Fruit fly (Drosophila melanogaster) whole organism, embryonic: Measurements from ENCODE around the gene DhpD.

Experiments used
- Atf-2 ChIP-seq: fragments of 200-800 bp; sonication (Bioruptor generic); optimal IDR thresholded peaks from 2 replicates; lab custom pipeline; 2016; ENCODE audit warnings: missing biosample characterization, missing genetic modification characterization
- CG10654 ChIP-seq: fragments of 200-800 bp; sonication (Bioruptor generic); optimal IDR thresholded peaks from 2 replicates; lab custom pipeline; 2016; ENCODE audit warnings: missing biosample characterization, missing genetic modification characterization
- CG11723 ChIP-seq: fragments of 200-800 bp; sonication (Bioruptor generic); optimal IDR thresholded peaks from 2 replicates; lab custom pipeline; 2017; ENCODE audit warnings: missing biosample characterization, mild to moderate bottlenecking, missing genetic modification characterization
- CG12236 ChIP-seq: fragments of 200-800 bp; sonication (Bioruptor generic); optimal IDR thresholded peaks from 2 replicates; lab custom pipeline; 2016; ENCODE audit warnings: missing biosample characterization, missing genetic modification characterization
- CG12299 ChIP-seq: fragments of 200-800 bp; sonication (Bioruptor generic); optimal IDR thresholded peaks from 2 replicates; lab custom pipeline; 2018; ENCODE audit warnings: missing biosample characterization, mild to moderate bottlenecking, missing genetic modification characterization
- CG12744 ChIP-seq: fragments of 200-800 bp; sonication (Bioruptor generic); optimal IDR thresholded peaks from 2 replicates; lab custom pipeline; 2016; ENCODE audit warnings: missing biosample characterization, missing genetic modification characterization
- CG13894 ChIP-seq: fragments of 200-800 bp; sonication (Bioruptor generic); optimal IDR thresholded peaks from 3 replicates; lab custom pipeline; 2018; ENCODE audit warnings: missing biosample characterization, mild to moderate bottlenecking, missing genetic modification characterization, moderate library complexity
- CG15479 ChIP-seq: fragments of 200-800 bp; sonication (Bioruptor generic); optimal IDR thresholded peaks from 3 replicates; lab custom pipeline; 2019; ENCODE audit warnings: missing biosample characterization, mild to moderate bottlenecking, missing genetic modification characterization, moderate library complexity
- CG15514 ChIP-seq: fragments of 200-800 bp; sonication (Bioruptor generic); optimal IDR thresholded peaks from 3 replicates; lab custom pipeline; 2017; ENCODE audit warnings: missing biosample characterization, missing genetic modification characterization, mild to moderate bottlenecking, moderate library complexity, missing genetic modification reagents
- CG3281 ChIP-seq: fragments of 200-800 bp; sonication (Bioruptor generic); optimal IDR thresholded peaks from 3 replicates; lab custom pipeline; 2017; ENCODE audit warnings: missing biosample characterization, mild to moderate bottlenecking, missing genetic modification characterization
- CG3726 ChIP-seq: fragments of 200-800 bp; sonication (Bioruptor generic); IDR thresholded peaks from 3 replicates; pipeline ENCODE4, ENCODE4 v1.3.6; 2022; ENCODE audit warnings: missing biosample characterization, missing genetic modification characterization
- CG42726 ChIP-seq: fragments of 200-800 bp; sonication (Bioruptor generic); IDR thresholded peaks from 2 replicates; pipeline ENCODE4 v1.3.6; 2022; ENCODE audit warnings: missing biosample characterization, missing genetic modification characterization; ENCODE audit not compliant: partially characterized antibody
- CG4360 ChIP-seq: fragments of 200-800 bp; sonication (Bioruptor generic); IDR thresholded peaks from 2 replicates; pipeline ENCODE4 v1.3.6; 2022; ENCODE audit warnings: missing biosample characterization, missing genetic modification characterization
- CG4820 ChIP-seq: fragments of 200-800 bp; sonication (Bioruptor generic); optimal IDR thresholded peaks from 3 replicates; lab custom pipeline; 2016; ENCODE audit warnings: missing biosample characterization, missing genetic modification characterization
- CG5180 ChIP-seq: fragments of 200-800 bp; sonication (Bioruptor generic); optimal IDR thresholded peaks from 3 replicates; lab custom pipeline; 2017; ENCODE audit warnings: missing biosample characterization, missing genetic modification characterization, mild to moderate bottlenecking, moderate library complexity, missing genetic modification reagents
- CG5953 ChIP-seq: fragments of 200-800 bp; sonication (Bioruptor generic); IDR thresholded peaks from 2 replicates; pipeline ENCODE4 v1.3.6; 2022; ENCODE audit warnings: missing biosample characterization, missing genetic modification characterization
- CG8281 ChIP-seq: fragments of 200-800 bp; sonication (Bioruptor generic); optimal IDR thresholded peaks from 2 replicates; lab custom pipeline; 2018; ENCODE audit warnings: missing biosample characterization, mild to moderate bottlenecking, missing genetic modification characterization, moderate library complexity
- CG8478 ChIP-seq: fragments of >200 bp; optimal IDR thresholded peaks from 2 replicates; lab custom pipeline; 2018
- CG9876 ChIP-seq: fragments of 200-800 bp; sonication (Bioruptor generic); optimal IDR thresholded peaks from 2 replicates; lab custom pipeline; 2016; ENCODE audit warnings: missing biosample characterization, missing genetic modification characterization
- Deaf1 ChIP-seq: fragments of 200-800 bp; optimal IDR thresholded peaks from 3 replicates; lab custom pipeline; 2019; ENCODE audit warnings: missing biosample characterization, mild to moderate bottlenecking, missing genetic modification characterization, moderate library complexity
- Doc3 ChIP-seq: fragments of 200-800 bp; sonication (Bioruptor generic); IDR thresholded peaks from 3 replicates; pipeline ENCODE4 v1.3.6; 2022; ENCODE audit warnings: missing biosample characterization, missing genetic modification characterization; ENCODE audit not compliant: partially characterized antibody
- ERR ChIP-seq: fragments of 200-800 bp; sonication (Bioruptor generic); optimal IDR thresholded peaks from 2 replicates; lab custom pipeline; 2016; ENCODE audit warnings: missing biosample characterization, missing genetic modification characterization
- Ets65A ChIP-seq: fragments of 200-800 bp; sonication (Bioruptor generic); peaks from one replicate; lab custom pipeline; 2016; ENCODE audit warnings: missing biosample characterization, missing genetic modification characterization
- HLHmδ ChIP-seq: fragments of 200-800 bp; sonication (Bioruptor generic); optimal IDR thresholded peaks from 2 replicates; lab custom pipeline; 2018; ENCODE audit warnings: missing biosample characterization, mild to moderate bottlenecking, missing genetic modification characterization, moderate library complexity
- MTF-1 ChIP-seq: fragments of 200-800 bp; sonication (Bioruptor generic); optimal IDR thresholded peaks from 2 replicates; lab custom pipeline; 2018; ENCODE audit warnings: missing biosample characterization, mild to moderate bottlenecking, missing genetic modification characterization, borderline replicate concordance
- Side ChIP-seq: fragments of 200-800 bp; sonication (Bioruptor generic); optimal IDR thresholded peaks from 2 replicates; lab custom pipeline; 2016; ENCODE audit warnings: missing biosample characterization, missing genetic modification characterization
- Sox100B ChIP-seq: fragments of 200-800 bp; sonication (Bioruptor generic); optimal IDR thresholded peaks from 3 replicates; lab custom pipeline; 2018; ENCODE audit warnings: missing biosample characterization, mild to moderate bottlenecking, missing genetic modification characterization
- TFAM ChIP-seq: fragments of 200-800 bp; sonication (Bioruptor generic); optimal IDR thresholded peaks from 2 replicates; lab custom pipeline; 2017; ENCODE audit warnings: missing biosample characterization, missing genetic modification characterization, inconsistent platforms
- Taf1 ChIP-seq: fragments of 200-800 bp; sonication (Bioruptor generic); IDR thresholded peaks from 2 replicates; pipeline ENCODE4 v1.3.6; 2022; ENCODE audit warnings: missing biosample characterization, missing genetic modification characterization
- cas ChIP-seq: fragments of 200-800 bp; sonication (Bioruptor generic); IDR thresholded peaks from 2 replicates; pipeline ENCODE4 v1.3.6; 2022; ENCODE audit warnings: missing biosample characterization, missing genetic modification characterization
- caup ChIP-seq: fragments of 200-800 bp; sonication (Bioruptor generic); optimal IDR thresholded peaks from 3 replicates; lab custom pipeline; 2017; ENCODE audit warnings: missing biosample characterization, mild to moderate bottlenecking, missing genetic modification characterization, moderate library complexity; ENCODE audit not compliant: severe bottlenecking
- croc ChIP-seq: fragments of 200-800 bp; sonication (Bioruptor generic); conservative IDR thresholded peaks from 3 replicates; pipeline ENCODE4 v1.3.6; 2022; ENCODE audit warnings: missing biosample characterization, missing genetic modification characterization
- dmrt99B ChIP-seq: fragments of 200-800 bp; sonication (Bioruptor generic); optimal IDR thresholded peaks from 2 replicates; lab custom pipeline; 2018; ENCODE audit warnings: missing biosample characterization, mild to moderate bottlenecking, missing genetic modification characterization, moderate library complexity
- emc ChIP-seq: fragments of 200-800 bp; sonication (Bioruptor generic); optimal IDR thresholded peaks from 2 replicates; lab custom pipeline; 2016; ENCODE audit warnings: missing biosample characterization, missing genetic modification characterization
- gce ChIP-seq: fragments of 200-800 bp; sonication (Bioruptor generic); IDR thresholded peaks from 3 replicates; pipeline ENCODE4 v1.3.6; 2022; ENCODE audit warnings: missing biosample characterization, missing genetic modification characterization
- gcm ChIP-seq: fragments of 200-800 bp; sonication (Bioruptor generic); optimal IDR thresholded peaks from 2 replicates; lab custom pipeline; 2019; ENCODE audit warnings: missing biosample characterization, mild to moderate bottlenecking, missing genetic modification characterization, moderate library complexity
- grn ChIP-seq: fragments of 200-800 bp; sonication (Bioruptor generic); optimal IDR thresholded peaks from 3 replicates; lab custom pipeline; 2017; ENCODE audit warnings: missing biosample characterization, missing genetic modification characterization
- gro ChIP-seq: fragments of 200-800 bp; sonication (Bioruptor generic); optimal IDR thresholded peaks from 2 replicates; lab custom pipeline; 2016; ENCODE audit warnings: missing biosample characterization, missing genetic modification characterization
- kni ChIP-seq: fragments of 200-800 bp; sonication (Bioruptor generic); optimal IDR thresholded peaks from 3 replicates; lab custom pipeline; 2017; ENCODE audit warnings: mild to moderate bottlenecking, missing biosample characterization, missing genetic modification reagents, missing genetic modification characterization
- lab ChIP-seq: fragments of 200-800 bp; sonication (Bioruptor generic); optimal IDR thresholded peaks from 3 replicates; lab custom pipeline; 2017; ENCODE audit warnings: missing biosample characterization, missing genetic modification characterization, mild to moderate bottlenecking, moderate library complexity, missing genetic modification reagents
- mirr ChIP-seq: fragments of 200-800 bp; sonication (Bioruptor generic); optimal IDR thresholded peaks from 3 replicates; lab custom pipeline; 2018; ENCODE audit warnings: missing biosample characterization, mild to moderate bottlenecking, missing genetic modification characterization
- peb ChIP-seq: fragments of 200-800 bp; sonication (Bioruptor generic); IDR thresholded peaks from 2 replicates; pipeline ENCODE4 v1.3.6; 2022; ENCODE audit warnings: missing biosample characterization, missing genetic modification characterization
- pita ChIP-seq: fragments of 200-800 bp; sonication (Bioruptor generic); optimal IDR thresholded peaks from 2 replicates; lab custom pipeline; 2017; ENCODE audit warnings: missing biosample characterization, mild to moderate bottlenecking, missing genetic modification characterization
- psq ChIP-seq: fragments of 200-800 bp; sonication (Bioruptor generic); optimal IDR thresholded peaks from 2 replicates; lab custom pipeline; 2017; ENCODE audit warnings: missing biosample characterization, missing genetic modification characterization
- ranshi ChIP-seq: fragments of 200-800 bp; sonication (Bioruptor generic); IDR thresholded peaks from 2 replicates; pipeline ENCODE4 v1.3.6; 2022; ENCODE audit warnings: missing biosample characterization, missing genetic modification characterization
- ro ChIP-seq: fragments of 200-800 bp; sonication (Bioruptor generic); IDR thresholded peaks from 2 replicates; pipeline ENCODE4 v1.3.6; 2022; ENCODE audit warnings: missing biosample characterization, missing genetic modification characterization
- sens-2 ChIP-seq: fragments of 200-800 bp; sonication (Bioruptor generic); IDR thresholded peaks from 2 replicates; pipeline ENCODE4 v1.3.6; 2022; ENCODE audit warnings: missing biosample characterization, missing genetic modification characterization
- sr ChIP-seq: fragments of 200-800 bp; sonication (Bioruptor generic); IDR thresholded peaks from 3 replicates; pipeline ENCODE4 v1.3.6; 2022; ENCODE audit warnings: missing biosample characterization, missing genetic modification characterization
- usp ChIP-seq: fragments of >200 bp; optimal IDR thresholded peaks from 2 replicates; lab custom pipeline; 2017; ENCODE audit warnings: missing biosample characterization, missing genetic modification characterization
- zfh1 ChIP-seq: fragments of 200-800 bp; sonication (Bioruptor generic); IDR thresholded peaks from 3 replicates; pipeline ENCODE4 v1.3.6; 2022; ENCODE audit warnings: missing biosample characterization, missing genetic modification characterization

The DhpD gene

dm6 chr3R:4229137-4229764 lies at the start of gene DhpD (continued):
- TF ChIP-seq Side (GFP tag; lab: Kevin White, UChicago) (no peak), croc (GFP tag; lab: Robert Waterston, UW) (peak; percentile 42; the same call in 2 of the 3 replicates), CG42726 (peak; percentile 88; the same call in 1 of the 2 replicates), pita (GFP tag; lab: Kevin White, UChicago) (peak; percentile 15), CG12744 (peak; percentile 61), ro (GFP tag; lab: Robert Waterston, UW) (no peak), ERR (no peak), CG12236 (no peak), gro (peak; percentile 29), sr (GFP tag; lab: Robert Waterston, UW) (no peak), CG12299 (tag; lab: Kevin White, UChicago) (peak; percentile 48), kni (GFP tag; lab: Kevin White, UChicago) (no peak), Sox100B (no peak), gcm (GFP tag; lab: Kevin White, UChicago) (no peak), CG15514 (peak; percentile 67), Doc3 (GFP tag; lab: Robert Waterston, UW) (no peak), CG15479 (GFP tag; lab: Kevin White, UChicago) (no peak), CG4820 (peak; percentile 58), cas (GFP tag; lab: Robert Waterston, UW) (peak; percentile 71), CG10654 (GFP tag; lab: Kevin White, UChicago) (peak; percentile 45), CG8478 (lab: Kevin White, UChicago) (no peak), Ets65A (GFP tag; lab: Kevin White, UChicago) (peak; percentile 78), CG9876 (GFP tag; lab: Kevin White, UChicago) (peak; percentile 11), usp (GFP tag; lab: Kevin White, UChicago) (no peak), TFAM (GFP tag; lab: Kevin White, UChicago) (no peak), gce (GFP tag; lab: Robert Waterston, UW) (no peak), CG13894 (peak; percentile 78), zfh1 (peak; percentile 84; the same call in 2 of the 3 replicates), HLHmδ (GFP tag; lab: Kevin White, UChicago) (no peak), MTF-1 (GFP tag; lab: Kevin White, UChicago) (no peak), CG11723 (peak; percentile 16), sens-2 (GFP tag; lab: Robert Waterston, UW) (no peak), caup (peak; percentile 79), CG3281 (GFP tag; lab: Kevin White, UChicago) (peak; percentile 82), Taf1 (GFP tag; lab: Robert Waterston, UW) (0 out of 2 replicates have a peak, but pooled peaks have one; percentile 56), mirr (GFP tag; lab: Kevin White, UChicago) (peak; percentile 55), peb (GFP tag; lab: Robert Waterston, UW) (0 out of 2 replicates have a peak, but pooled peaks have one; percentile 17), emc (GFP tag; lab: Kevin White, UChicago) (peak; percentile 27), grn (GFP tag; lab: Kevin White, UChicago) (peak; percentile 29), Deaf1 (no peak), lab (GFP tag; lab: Kevin White, UChicago) (peak; percentile 85), CG5180 (no peak), Atf-2 (no peak), CG3726 (GFP tag; lab: Robert Waterston, UW) (no peak), CG8281 (peak; percentile 2), dmrt99B (tag; lab: Kevin White, UChicago) (no peak), CG5953 (GFP tag; lab: Robert Waterston, UW) (no peak), psq (GFP tag; lab: Kevin White, UChicago) (peak; percentile 18), CG4360 (GFP tag; lab: Robert Waterston, UW) (no peak), ranshi (GFP tag; lab: Robert Waterston, UW) (peak; percentile 49)
